Worm (Caenorhabditis elegans): ENCODE data around the gene clp-2.

DNA sequence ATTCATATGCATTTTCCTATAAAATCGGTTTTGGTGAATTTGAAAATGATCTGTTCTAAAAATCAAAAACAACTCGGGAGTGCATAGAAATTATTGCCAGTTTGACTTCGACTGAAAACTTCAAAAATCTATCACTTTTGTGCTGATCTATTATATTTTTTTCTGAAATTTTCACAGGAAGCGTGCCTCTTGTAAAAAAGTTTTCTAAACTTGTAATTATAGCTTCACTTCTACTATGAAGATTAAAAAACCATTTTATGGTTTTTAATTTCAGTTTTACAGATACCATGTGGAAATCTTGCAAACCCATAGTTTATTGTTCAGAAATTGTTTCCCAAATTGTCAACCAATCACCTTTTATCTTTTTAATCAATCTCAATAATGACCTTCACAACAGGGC lies 30.2 kb upstream of the clp-2 start, which contains the start of gene F17C8.9:
- TF ChIP-seq him-1 (tag; optimal IDR thresholded peaks at IDR 0.05), result no peak
- TF ChIP-seq dao-5 (tag; optimal IDR thresholded peaks at IDR 0.05), result no peak

Measured in whole organism, L4/young adult.